Fruit fly (Drosophila melanogaster) whole organism, adult: ENCODE results near the gene CG31835.
"Not testable (repeated sequence)": the region's sequence is repeated elsewhere in the genome, so short reads cannot be mapped to it uniquely, and the experiment has no call there.

ENCODE experiments used
- CG11617 ChIP-seq: fragments of 200-800 bp; sonication (Bioruptor generic); optimal IDR thresholded peaks from 2 replicates; lab custom pipeline; 2017; ENCODE audit warnings: mild to moderate bottlenecking, missing biosample characterization, missing genetic modification reagents, missing genetic modification characterization
- CG12768 ChIP-seq: fragments of 200-800 bp; sonication (Bioruptor generic); optimal IDR thresholded peaks from 2 replicates; lab custom pipeline; 2017; ENCODE audit warnings: missing biosample characterization, missing genetic modification characterization, mild to moderate bottlenecking, moderate library complexity, missing genetic modification reagents
- CG14711 ChIP-seq: fragments of 200-800 bp; sonication (Bioruptor generic); optimal IDR thresholded peaks from 2 replicates; lab custom pipeline; 2018; ENCODE audit warnings: missing biosample characterization, mild to moderate bottlenecking, missing genetic modification characterization, moderate library complexity
- CG1620 ChIP-seq: fragments of 200-800 bp; sonication (Bioruptor generic); optimal IDR thresholded peaks from 2 replicates; lab custom pipeline; 2016; ENCODE audit warnings: missing biosample characterization, missing genetic modification characterization
- CG33017 ChIP-seq: fragments of 200-800 bp; sonication (Bioruptor generic); optimal IDR thresholded peaks from 2 replicates; lab custom pipeline; 2018; ENCODE audit warnings: missing biosample characterization, mild to moderate bottlenecking, missing genetic modification characterization, moderate library complexity
- CG5204 ChIP-seq: fragments of 200-800 bp; sonication (Bioruptor generic); optimal IDR thresholded peaks from 2 replicates; lab custom pipeline; 2016; ENCODE audit warnings: missing biosample characterization, missing genetic modification characterization
- CG7045 ChIP-seq: fragments of 200-800 bp; sonication (Bioruptor generic); optimal IDR thresholded peaks from 2 replicates; lab custom pipeline; 2017; ENCODE audit warnings: missing biosample characterization, mild to moderate bottlenecking, missing genetic modification characterization
- CG7101 ChIP-seq: fragments of 200-800 bp; sonication (Bioruptor generic); optimal IDR thresholded peaks from 2 replicates; lab custom pipeline; 2018; ENCODE audit warnings: missing biosample characterization, mild to moderate bottlenecking, missing genetic modification characterization, moderate library complexity
- Clk ChIP-seq: fragments of 200-800 bp; sonication (Bioruptor generic); optimal IDR thresholded peaks from 2 replicates; lab custom pipeline; 2017; ENCODE audit warnings: missing biosample characterization, missing genetic modification characterization
- Crg-1 ChIP-seq: fragments of 200-800 bp; sonication (Bioruptor generic); optimal IDR thresholded peaks from 2 replicates; lab custom pipeline; 2016; ENCODE audit warnings: missing biosample characterization, missing genetic modification characterization
- Hr96 ChIP-seq: fragments of 200-800 bp; sonication (Bioruptor generic); optimal IDR thresholded peaks from 2 replicates; lab custom pipeline; 2016; ENCODE audit warnings: missing biosample characterization, missing genetic modification characterization
- Mnt ChIP-seq: fragments of 200-800 bp; sonication (Bioruptor generic); optimal IDR thresholded peaks from 2 replicates; lab custom pipeline; 2016; ENCODE audit warnings: missing biosample characterization, mild to moderate bottlenecking, missing genetic modification characterization
- bab1 ChIP-seq: fragments of 200-800 bp; sonication (Bioruptor generic); optimal IDR thresholded peaks from 3 replicates; lab custom pipeline; 2019; ENCODE audit warnings: missing biosample characterization, mild to moderate bottlenecking, missing genetic modification characterization, moderate library complexity
- cic ChIP-seq: fragments of 200-800 bp; sonication (Bioruptor generic); optimal IDR thresholded peaks from 2 replicates; lab custom pipeline; 2017; ENCODE audit warnings: missing biosample characterization, mild to moderate bottlenecking, missing genetic modification characterization, moderate library complexity
- cnc ChIP-seq, 2 experiments: fragments of >200 bp; optimal IDR thresholded peaks; 2 replicates each; lab custom pipeline; 2017
- kay ChIP-seq: fragments of 200-800 bp; sonication (Bioruptor generic); peaks from one replicate; lab custom pipeline; 2016; ENCODE audit warnings: missing biosample characterization, missing genetic modification characterization, borderline replicate concordance
- ovo ChIP-seq: fragments of 200-800 bp; sonication (Bioruptor generic); optimal IDR thresholded peaks from 2 replicates; lab custom pipeline; 2016; ENCODE audit warnings: missing biosample characterization, missing genetic modification characterization
- pad ChIP-seq: fragments of 200-800 bp; sonication (Bioruptor generic); optimal IDR thresholded peaks from 3 replicates; lab custom pipeline; 2017; ENCODE audit warnings: missing biosample characterization, missing genetic modification characterization, mild to moderate bottlenecking, moderate library complexity, missing genetic modification reagents
- tj ChIP-seq: fragments of 200-800 bp; sonication (Bioruptor generic); optimal IDR thresholded peaks from 3 replicates; lab custom pipeline; 2017; ENCODE audit warnings: missing biosample characterization, mild to moderate bottlenecking, missing genetic modification characterization, moderate library complexity
- toe ChIP-seq: fragments of 200-800 bp; sonication (Bioruptor generic); optimal IDR thresholded peaks from 2 replicates; lab custom pipeline; 2016; ENCODE audit warnings: missing biosample characterization, missing genetic modification characterization

CG31835 gene

dm6 chr2L:14735543-14735942 lies at the start of gene CG31835:
Gene CG31835, plus strand, starts transcription at chr2L:14735843.
- not testable (repeated sequence) for TF ChIP-seq CG12768 (GFP tag; lab: Kevin White, UChicago); CG7101 (tag; lab: Kevin White, UChicago); Hr96 (GFP tag; lab: Kevin White, UChicago)

dm6 chr2L:14687359-14687758 lies 48.3 kb upstream of the CG31835 start:
- TF ChIP-seq CG7045 (no peak), tj (no peak), Hr96 (GFP tag; lab: Kevin White, UChicago) (no peak), CG1620 (GFP tag; lab: Kevin White, UChicago) (no peak), CG11617 (no peak)

- TF ChIP-seq Hr96 (GFP tag; lab: Kevin White, UChicago): no peak
- no peak for TF ChIP-seq toe (GFP tag; lab: Kevin White, UChicago)
- TF ChIP-seq CG7045: no peak
- TF ChIP-seq CG12768 (GFP tag; lab: Kevin White, UChicago): no peak
- no peak for TF ChIP-seq cnc (optimal IDR thresholded peaks at IDR 0.05; lab: Kevin White, UChicago)
- TF ChIP-seq Mnt: no peak
- no peak for TF ChIP-seq CG14711
- no peak for TF ChIP-seq CG7101 (tag; lab: Kevin White, UChicago)
- no peak for TF ChIP-seq Clk (GFP tag; lab: Kevin White, UChicago)
- no peak for TF ChIP-seq kay (GFP tag; lab: Kevin White, UChicago)
- no peak for TF ChIP-seq CG33017 (tag; lab: Kevin White, UChicago)
These were observed 47.3 kb upstream of the CG31835 start for dm6 chr2L:14688274-14688840.

- TF ChIP-seq cic (peak; percentile 24), Clk (GFP tag; lab: Kevin White, UChicago) (peak; percentile 16), CG1620 (GFP tag; lab: Kevin White, UChicago) (peak; percentile 20), toe (GFP tag; lab: Kevin White, UChicago) (peak; percentile 53), Mnt (peak; percentile 71), tj (peak; percentile 76), CG12768 (GFP tag; lab: Kevin White, UChicago) (peak; percentile 85), CG33017 (tag; lab: Kevin White, UChicago) (peak; percentile 98), kay (GFP tag; lab: Kevin White, UChicago) (peak; percentile 8), pad (peak; percentile 65), CG14711 (peak; percentile 97), ovo (peak; percentile 56), CG7045 (peak; percentile 88), Hr96 (GFP tag; lab: Kevin White, UChicago) (peak; percentile 3), Crg-1 (GFP tag; lab: Kevin White, UChicago) (peak; percentile 4), cnc (optimal IDR thresholded peaks at IDR 0.05; lab: Kevin White, UChicago) (no peak), CG7101 (tag; lab: Kevin White, UChicago) (peak; percentile 98), bab1 (peak; percentile 97), CG5204 (GFP tag; lab: Kevin White, UChicago) (no peak), CG11617 (peak; percentile 55)
These were observed 46.5 kb upstream of the CG31835 start, which contains the start of gene osp for dm6 chr2L:14688922-14689711. Gene osp, minus strand, starts transcription at chr2L:14689340.

dm6 chr2L:14690285-14690684 lies 45.4 kb upstream of the CG31835 start:
- TF ChIP-seq kay (GFP tag; lab: Kevin White, UChicago) (peak; percentile 50), CG7101 (tag; lab: Kevin White, UChicago) (no peak)

- TF ChIP-seq CG7101 (tag; lab: Kevin White, UChicago) (no peak), CG5204 (GFP tag; lab: Kevin White, UChicago) (no peak), Mnt (no peak), CG7045 (no peak), toe (GFP tag; lab: Kevin White, UChicago) (no peak), bab1 (no peak), Hr96 (GFP tag; lab: Kevin White, UChicago) (no peak), ovo (no peak), cic (no peak), CG12768 (GFP tag; lab: Kevin White, UChicago) (no peak), Clk (GFP tag; lab: Kevin White, UChicago) (no peak), Crg-1 (GFP tag; lab: Kevin White, UChicago) (no peak)
These were observed 44.9 kb upstream of the CG31835 start for dm6 chr2L:14690791-14691190.

- TF ChIP-seq Clk (GFP tag; lab: Kevin White, UChicago) (no peak), CG33017 (tag; lab: Kevin White, UChicago) (no peak), tj (no peak), CG1620 (GFP tag; lab: Kevin White, UChicago) (no peak), Mnt (no peak), Crg-1 (GFP tag; lab: Kevin White, UChicago) (no peak), CG12768 (GFP tag; lab: Kevin White, UChicago) (no peak), CG7045 (no peak), CG5204 (GFP tag; lab: Kevin White, UChicago) (no peak), cic (no peak), ovo (no peak), kay (GFP tag; lab: Kevin White, UChicago) (no peak)
These were observed 42.0 kb upstream of the CG31835 start for dm6 chr2L:14693620-14694019.
